Fruit fly (Drosophila melanogaster): ENCODE results near the gene CG10646.

Gene CG10646

dm6 chr3L:12471471-12471978 lies 32.2 kb downstream of the CG10646 start, which contains the start of gene CG10616:
Gene CG10616, plus strand, starts transcription at chr3L:12471728.
- no peak for TF ChIP-seq noc (tag; optimal IDR thresholded peaks at IDR 0.05)

- no peak for TF ChIP-seq noc (tag; optimal IDR thresholded peaks at IDR 0.05)
Observed at dm6 chr3L:12470509-12470908, 33.2 kb downstream of the CG10646 start.

dm6 chr3L:12469684-12470083 lies 34.0 kb downstream of the CG10646 start, which contains the start of gene CG32102:
Gene CG32102, minus strand, starts transcription at chr3L:12469784.
- TF ChIP-seq noc (tag; optimal IDR thresholded peaks at IDR 0.05), result no peak

- no peak for TF ChIP-seq noc (tag; optimal IDR thresholded peaks at IDR 0.05)
Observed at dm6 chr3L:12468016-12468415, 35.7 kb downstream of the CG10646 start, which contains the start of gene eyg. Gene eyg, minus strand, starts transcription at chr3L:12468021.

- TF ChIP-seq noc (tag; optimal IDR thresholded peaks at IDR 0.05), result no peak
Observed at dm6 chr3L:12465229-12465628, 38.5 kb downstream of the CG10646 start.

dm6 chr3L:12463580-12463979 lies 40.1 kb downstream of the CG10646 start:
- TF ChIP-seq noc (tag; optimal IDR thresholded peaks at IDR 0.05), result no peak

- peak; percentile 14 for TF ChIP-seq noc (tag; optimal IDR thresholded peaks at IDR 0.05)
Observed at dm6 chr3L:12461953-12462352, 41.7 kb downstream of the CG10646 start.

- TF ChIP-seq noc (tag; optimal IDR thresholded peaks at IDR 0.05), result peak; percentile 70
Observed at dm6 chr3L:12456916-12457662, 46.6 kb downstream of the CG10646 start.

- no peak for TF ChIP-seq noc (tag; optimal IDR thresholded peaks at IDR 0.05)
Observed at dm6 chr3L:12455034-12455433, 48.7 kb downstream of the CG10646 start.

- TF ChIP-seq noc (tag; optimal IDR thresholded peaks at IDR 0.05), result no peak
Observed at dm6 chr3L:12453529-12453928, 50.2 kb downstream of the CG10646 start.

Data from whole organism, larva.